Worm (Caenorhabditis elegans) whole organism, L4/young adult: ENCODE measurements around the gene lact-5.
"Not testable (repeated sequence)": the region's sequence is repeated elsewhere in the genome, so short reads cannot be mapped to it uniquely, and the experiment has no call there.

ENCODE experiments used
- W03F9.2 ChIP-seq: fragments of 150-350 bp; optimal IDR thresholded peaks from 2 replicates; lab custom pipeline; 2014; ENCODE audit warnings: missing biosample characterization, missing genetic modification characterization
- dao-5 ChIP-seq: sonication (generic microtip); optimal IDR thresholded peaks from 2 replicates; lab custom pipeline; 2016; ENCODE audit warnings: missing genotype, missing genetic modification characterization, moderate library complexity, missing compliant biosample characterization
- him-1 ChIP-seq: sonication (generic microtip); optimal IDR thresholded peaks from 2 replicates; lab custom pipeline; 2016; ENCODE audit warnings: missing genotype, missing genetic modification reagents, missing genetic modification characterization, missing compliant biosample characterization

Gene lact-5

ce11 chrII:4821739-4822138, at the start of gene lact-5:
lact-5 (minus strand) TSS chrII:4821739.
- TF ChIP-seq him-1 = no peak
- no peak for TF ChIP-seq dao-5 (tag; lab: Kevin White, UChicago)
- no peak for TF ChIP-seq W03F9.2 (tag; lab: Kevin White, UChicago)

DNA sequence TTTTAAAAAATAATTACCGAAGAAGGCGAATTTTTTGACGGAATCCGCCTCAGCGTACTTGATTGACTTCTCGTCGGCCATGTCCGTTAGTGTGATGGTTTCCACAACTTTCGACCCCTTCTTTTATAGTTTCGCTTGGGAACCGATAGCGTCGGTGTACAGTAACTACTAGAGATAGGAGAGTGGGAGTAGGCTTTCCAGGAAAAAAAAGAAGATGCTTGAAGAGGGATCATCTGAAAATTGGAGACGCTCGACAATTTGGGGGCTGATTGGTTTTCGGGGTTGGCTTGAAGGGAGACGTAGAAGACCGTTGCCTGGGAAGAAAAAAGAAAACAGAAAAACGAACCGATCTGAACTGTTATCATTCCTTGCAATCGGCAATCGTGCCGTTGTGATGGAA, 49.2 kb upstream of the lact-5 start, which contains the start of gene col-20:
Gene col-20 (minus strand): TSS at position 101 of the 400 bp plus-strand sequence.
- TF ChIP-seq dao-5 (tag; lab: Kevin White, UChicago) (no peak), him-1 (no peak), W03F9.2 (tag; lab: Kevin White, UChicago) (no peak)

DNA sequence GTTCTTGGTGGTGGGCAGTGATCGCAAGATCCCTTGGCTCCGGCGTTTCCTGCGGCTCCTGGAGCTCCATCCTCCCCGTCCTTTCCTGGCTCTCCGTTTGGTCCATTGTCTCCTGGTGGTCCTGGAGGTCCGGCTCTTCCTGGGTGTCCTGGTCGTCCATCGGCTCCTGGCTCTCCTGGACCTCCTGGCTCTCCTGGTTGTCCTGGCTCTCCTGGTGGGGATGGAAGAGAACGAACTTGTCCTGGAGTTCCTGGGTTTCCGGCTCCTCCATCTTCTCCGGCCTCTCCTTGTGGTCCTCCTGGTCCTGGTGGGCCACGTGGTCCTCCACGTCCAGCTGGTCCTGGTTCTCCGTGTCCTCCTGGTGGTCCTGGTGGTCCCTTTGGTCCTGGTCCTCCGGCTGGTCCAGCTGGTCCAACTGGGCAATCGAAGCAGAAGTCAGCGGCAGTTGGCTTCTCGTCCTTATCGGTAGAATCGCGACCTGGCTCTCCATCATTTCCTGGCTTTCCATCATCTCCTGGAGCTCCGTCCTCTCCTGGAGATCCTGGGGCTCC, 48.3 kb upstream of the lact-5 start:
- no peak for TF ChIP-seq dao-5 (tag; lab: Kevin White, UChicago)
- no peak for TF ChIP-seq him-1
- TF ChIP-seq W03F9.2 (tag; lab: Kevin White, UChicago) = no peak

DNA sequence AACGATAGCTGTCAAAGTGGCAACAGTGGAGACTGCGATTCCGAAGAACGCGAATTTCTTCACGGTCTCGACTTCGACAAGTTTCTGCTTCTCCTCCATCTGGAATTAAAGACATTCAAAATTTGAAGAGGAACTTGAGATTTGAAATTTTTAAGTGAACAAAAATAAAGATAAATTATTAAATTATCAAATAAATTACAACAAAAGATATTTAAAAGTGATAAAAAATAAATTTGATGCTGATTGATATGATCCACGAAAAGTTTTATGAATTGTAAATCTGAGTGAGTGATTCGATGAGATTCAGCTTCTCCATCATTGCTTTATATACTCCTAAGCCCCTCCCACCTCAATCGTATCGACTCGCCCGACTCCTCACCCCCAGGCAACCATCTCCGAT, 45.9 kb upstream of the lact-5 start, which contains the start of gene col-17:
Gene col-17 (minus strand): TSS at position 101 of the 400 bp plus-strand sequence.
- TF ChIP-seq W03F9.2 (tag; lab: Kevin White, UChicago) (no peak), him-1 (no peak), dao-5 (tag; lab: Kevin White, UChicago) (no peak)

DNA sequence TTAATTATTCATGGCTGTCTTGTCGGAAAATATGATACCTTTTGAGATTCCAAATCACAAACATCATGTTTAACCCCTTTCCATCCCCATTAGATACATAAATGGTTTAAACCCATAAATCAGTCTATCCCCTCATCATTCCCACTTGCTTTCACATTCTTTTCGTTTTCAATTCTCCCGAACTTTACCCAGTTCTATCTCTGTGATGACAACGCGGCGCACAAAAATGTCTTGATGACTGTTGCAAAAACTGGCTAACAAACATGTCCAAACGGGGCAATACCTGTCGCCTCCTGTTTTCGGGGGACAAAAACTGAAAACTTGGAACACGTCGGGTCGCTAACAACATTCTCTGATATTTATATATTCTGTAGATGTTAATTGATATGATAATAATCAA, 44.5 kb upstream of the lact-5 start:
- no peak for TF ChIP-seq him-1
- no peak for TF ChIP-seq dao-5 (tag; lab: Kevin White, UChicago)
- TF ChIP-seq W03F9.2 (tag; lab: Kevin White, UChicago) = no peak

ce11 chrII:4863357-4863756, 41.8 kb upstream of the lact-5 start, which contains the start of the genes mpst-4 and F11G11.14:
mpst-4 (minus strand) TSS chrII:4863457.
F11G11.14 (plus strand) TSS chrII:4863681.
- no peak for TF ChIP-seq W03F9.2 (tag; lab: Kevin White, UChicago)

DNA sequence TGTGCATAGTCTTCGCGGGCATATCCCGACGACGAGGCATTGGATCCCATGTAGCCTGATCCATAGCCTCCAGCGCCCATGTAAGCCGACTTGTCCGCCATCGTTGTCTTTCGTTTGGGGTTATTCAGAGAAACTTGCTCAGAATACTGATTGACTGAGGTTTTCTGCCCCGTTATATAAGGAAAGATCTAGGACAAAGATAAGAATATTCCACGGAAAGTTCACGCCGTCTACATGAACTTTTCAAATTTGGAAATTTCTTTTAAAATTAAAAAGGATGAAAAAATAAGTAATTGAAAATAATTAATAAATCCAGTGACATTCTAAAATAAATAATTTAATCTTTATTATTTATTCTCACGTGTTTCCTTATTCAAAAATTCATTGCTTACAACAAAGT, 38.7 kb upstream of the lact-5 start, which contains the start of the genes nspd-5 and F11G11.4:
Gene nspd-5 (minus strand): TSS at position 101 of the 400 bp plus-strand sequence.
Gene F11G11.4 (plus strand): TSS at position 335 of the 400 bp plus-strand sequence.
- not testable (repeated sequence) for TF ChIP-seq W03F9.2 (tag; lab: Kevin White, UChicago); dao-5 (tag; lab: Kevin White, UChicago); him-1

DNA sequence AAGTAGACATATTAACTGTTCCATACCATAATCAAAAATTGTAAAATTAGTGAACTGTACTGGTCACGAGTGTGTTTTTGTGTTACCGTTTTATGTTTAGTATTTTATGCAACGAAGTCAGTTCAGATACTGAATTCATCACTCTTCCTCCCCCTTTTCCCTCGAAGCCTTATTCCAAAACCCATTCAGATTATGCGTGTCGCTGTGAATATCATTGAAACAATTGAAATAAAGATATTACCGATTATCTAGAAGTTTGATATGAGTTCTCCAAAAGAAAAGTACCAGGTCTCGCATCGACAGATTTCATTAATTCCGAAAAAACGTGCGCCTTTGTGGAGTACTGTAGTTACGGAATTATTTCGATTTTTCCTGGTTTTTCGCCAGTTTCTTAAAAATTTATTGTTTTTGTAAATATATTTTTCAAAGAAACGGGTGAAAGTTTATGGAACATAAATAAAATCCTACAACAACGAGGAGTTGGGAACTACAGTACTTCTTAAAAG, 37.4 kb upstream of the lact-5 start:
- TF ChIP-seq W03F9.2 (tag; lab: Kevin White, UChicago) (no peak), dao-5 (tag; lab: Kevin White, UChicago) (no peak), him-1 (no peak)

ce11 chrII:4857873-4858364, 36.4 kb upstream of the lact-5 start, which contains the start of gene F11G11.5:
F11G11.5 (plus strand) TSS chrII:4857923.
- TF ChIP-seq dao-5 (tag; lab: Kevin White, UChicago) (no peak), W03F9.2 (tag; lab: Kevin White, UChicago) (no peak), him-1 (no peak)

DNA sequence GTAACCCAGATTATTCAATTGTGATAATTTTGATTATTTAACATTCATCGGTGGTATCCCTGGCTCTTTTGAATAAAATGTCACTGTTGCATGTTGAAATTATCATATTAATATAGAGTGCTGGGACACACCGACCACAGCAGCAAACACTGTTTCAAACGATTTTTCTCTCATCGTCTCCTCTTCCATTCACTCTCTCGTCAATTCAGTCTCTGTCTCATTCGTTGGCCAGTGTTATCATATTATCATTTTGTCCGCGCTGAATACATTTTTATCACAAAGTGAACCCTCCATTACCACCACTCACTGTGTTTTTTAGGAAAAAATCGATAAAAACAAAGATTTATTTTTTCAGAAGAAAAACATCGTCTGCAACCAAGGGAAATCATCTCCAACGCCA, 35.5 kb upstream of the lact-5 start:
- no peak for TF ChIP-seq him-1
- no peak for TF ChIP-seq dao-5 (tag; lab: Kevin White, UChicago)
- TF ChIP-seq W03F9.2 (tag; lab: Kevin White, UChicago) = no peak

DNA sequence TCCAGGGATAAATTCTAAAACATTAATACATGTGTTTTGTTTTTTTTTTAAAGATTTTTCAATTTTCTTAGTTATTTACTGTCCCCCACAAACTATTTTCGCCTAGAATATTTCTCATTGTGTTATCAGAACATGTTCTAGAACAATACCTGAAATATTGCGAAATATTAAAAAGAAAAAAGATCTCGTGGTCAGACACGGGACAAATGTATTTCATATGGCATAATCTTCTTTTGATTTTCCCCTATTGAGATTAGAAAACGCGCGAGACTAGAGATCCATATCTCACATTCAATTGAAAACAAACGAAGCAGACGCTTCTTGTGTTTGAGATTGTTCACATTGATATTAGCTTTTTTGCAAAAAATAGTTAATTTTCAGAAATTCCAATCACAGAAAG, 34.6 kb upstream of the lact-5 start:
- TF ChIP-seq him-1 (no peak), W03F9.2 (tag; lab: Kevin White, UChicago) (peak; percentile 5)

ce11 chrII:4855489-4855888, 34.0 kb upstream of the lact-5 start:
- TF ChIP-seq dao-5 (tag; lab: Kevin White, UChicago) = no peak
- no peak for TF ChIP-seq W03F9.2 (tag; lab: Kevin White, UChicago)
- TF ChIP-seq him-1 = peak; percentile 0

ce11 chrII:4854761-4855160, 33.2 kb upstream of the lact-5 start:
- no peak for TF ChIP-seq dao-5 (tag; lab: Kevin White, UChicago)
- TF ChIP-seq W03F9.2 (tag; lab: Kevin White, UChicago) = no peak
- no peak for TF ChIP-seq him-1

DNA sequence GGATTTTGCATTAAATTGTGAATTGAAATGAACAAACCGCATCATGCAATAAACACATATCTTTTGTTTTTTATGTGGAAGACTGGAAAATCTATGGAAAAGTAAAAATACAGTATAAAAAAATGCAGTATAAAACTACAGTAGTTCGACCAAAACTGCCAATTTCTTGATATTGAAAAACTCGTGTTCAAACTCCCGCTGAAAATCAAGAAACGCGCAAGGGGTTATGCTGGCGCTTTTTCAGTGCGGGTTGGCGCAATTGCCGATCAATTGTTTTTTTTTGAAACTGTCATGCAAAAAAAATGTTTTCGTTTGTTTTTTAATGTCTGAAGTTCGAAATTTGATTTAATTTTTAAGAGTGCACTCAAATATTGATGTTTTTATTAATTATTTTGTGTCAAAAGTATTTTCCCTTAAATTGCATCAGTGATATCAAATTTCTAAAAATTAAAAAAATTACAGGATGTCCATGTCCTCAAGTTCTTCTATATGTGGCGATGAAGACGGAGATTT, 30.1 kb upstream of the lact-5 start, which contains the start of gene dnj-9:
Gene dnj-9 (plus strand): TSS at position 463 of the 513 bp plus-strand sequence.
- TF ChIP-seq dao-5 (tag; lab: Kevin White, UChicago) = no peak
- TF ChIP-seq W03F9.2 (tag; lab: Kevin White, UChicago) = peak; percentile 97
- peak; percentile 92 for TF ChIP-seq him-1
